Worm (Caenorhabditis elegans) whole organism, mixed stage, embryonic: Measurements from ENCODE around the gene lgc-43.

Experiments
- ceh-43 ChIP-seq: fragments of 200-800 bp; sonication (Bioruptor generic); optimal IDR thresholded peaks from 2 replicates; lab custom pipeline; 2018; ENCODE audit warnings: mild to moderate bottlenecking, missing genetic modification characterization, moderate library complexity, missing compliant biosample characterization
- elt-1 ChIP-seq: sonication (generic microtip); optimal IDR thresholded peaks from 2 replicates; lab custom pipeline; 2017; ENCODE audit warnings: missing genetic modification characterization, mild to moderate bottlenecking, missing compliant biosample characterization, antibody characterized with exemption, moderate library complexity, borderline replicate concordance; ENCODE audit not compliant: insufficient read depth
- lin-32 ChIP-seq: fragments of 200-800 bp; sonication (Bioruptor generic); optimal IDR thresholded peaks from 2 replicates; lab custom pipeline; 2018; ENCODE audit warnings: mild to moderate bottlenecking, missing genetic modification characterization, missing compliant biosample characterization
- nhr-12 ChIP-seq: fragments of 150-350 bp; optimal IDR thresholded peaks from 2 replicates; lab custom pipeline; 2014; ENCODE audit warnings: missing biosample characterization, missing genetic modification characterization
- nhr-237 ChIP-seq: fragments of 150-350 bp; optimal IDR thresholded peaks from 2 replicates; lab custom pipeline; 2014; ENCODE audit warnings: missing biosample characterization, missing genetic modification characterization
- nhr-28 ChIP-seq: fragments of 150-350 bp; optimal IDR thresholded peaks from 2 replicates; lab custom pipeline; 2014; ENCODE audit warnings: missing biosample characterization, missing genetic modification characterization
- pha-4 ChIP-seq: fragments of 150-350 bp; optimal IDR thresholded peaks from 2 replicates; lab custom pipeline; 2018; ENCODE audit warnings: missing biosample characterization, missing genetic modification reagents, missing genetic modification characterization

DNA sequence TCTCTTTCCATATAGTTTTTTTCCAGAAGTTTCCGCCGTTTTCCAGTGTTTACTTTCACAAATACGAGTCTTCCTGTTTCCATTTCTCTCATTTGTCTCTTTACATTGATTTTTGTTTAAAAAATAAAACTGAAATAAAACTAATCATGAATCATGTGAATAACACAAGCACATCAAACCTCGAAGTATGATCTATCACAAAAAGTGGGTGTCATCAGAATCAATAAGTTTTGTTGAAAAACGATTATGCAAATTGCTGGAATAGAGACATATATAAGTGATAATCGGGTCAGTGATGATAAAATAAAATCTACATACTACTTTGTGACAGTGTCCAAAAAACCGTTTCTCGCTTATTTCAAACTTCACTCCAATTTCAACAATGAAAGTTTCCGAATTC lies 42.3 kb downstream of the lgc-43 start, which contains the start of gene R09H10.7:
- TF ChIP-seq nhr-12 (tag; lab: Kevin White, UChicago) (no peak), nhr-237 (no peak), lin-32 (GFP tag; lab: Kevin White, UChicago) (no peak), ceh-43 (GFP tag; lab: Kevin White, UChicago) (no peak), nhr-28 (no peak), pha-4 (tag; lab: Kevin White, UChicago) (no peak), elt-1 (no peak)
